Fruit fly (Drosophila melanogaster) whole organism, embryonic: ENCODE data around the gene CG11350.

Experiments used
- B-H1 ChIP-seq: fragments of 200-800 bp; sonication (Bioruptor generic); IDR thresholded peaks from 3 replicates; pipeline ENCODE4 v1.3.6; 2022; ENCODE audit warnings: missing biosample characterization, missing genetic modification characterization
- CG13624 ChIP-seq: fragments of 200-800 bp; sonication (Bioruptor generic); optimal IDR thresholded peaks from 2 replicates; lab custom pipeline; 2016; ENCODE audit warnings: missing biosample characterization, missing genetic modification characterization
- CG2678 ChIP-seq: fragments of 200-800 bp; sonication (Bioruptor generic); optimal IDR thresholded peaks from 3 replicates; lab custom pipeline; 2019; ENCODE audit warnings: missing biosample characterization, mild to moderate bottlenecking, missing genetic modification characterization, moderate library complexity
- CG4707 ChIP-seq: fragments of 200-800 bp; sonication (Bioruptor generic); optimal IDR thresholded peaks from 2 replicates; lab custom pipeline; 2018; ENCODE audit warnings: missing biosample characterization, mild to moderate bottlenecking, missing genetic modification characterization, moderate library complexity
- CG5245 ChIP-seq: fragments of 200-800 bp; sonication (Bioruptor generic); optimal IDR thresholded peaks from 3 replicates; lab custom pipeline; 2016; ENCODE audit warnings: missing biosample characterization, missing genetic modification characterization
- CG8388 ChIP-seq: fragments of 200-800 bp; sonication (Bioruptor generic); optimal IDR thresholded peaks from 2 replicates; lab custom pipeline; 2019; ENCODE audit warnings: missing biosample characterization, mild to moderate bottlenecking, missing genetic modification characterization, moderate library complexity
- Drgx ChIP-seq: fragments of 200-800 bp; sonication (Bioruptor generic); IDR thresholded peaks from 2 replicates; pipeline ENCODE4 v1.3.6; 2022; ENCODE audit warnings: missing biosample characterization, missing genetic modification characterization
- Lhr ChIP-seq: fragments of 200-800 bp; sonication (Bioruptor generic); optimal IDR thresholded peaks from 3 replicates; lab custom pipeline; 2017; ENCODE audit warnings: mild to moderate bottlenecking, missing biosample characterization, missing genetic modification reagents, missing genetic modification characterization
- danr ChIP-seq: fragments of 200-800 bp; sonication (Bioruptor generic); IDR thresholded peaks from 2 replicates; pipeline ENCODE4 v1.3.6; 2022; ENCODE audit warnings: missing biosample characterization, missing genetic modification characterization
- sima ChIP-seq: fragments of 200-800 bp; sonication (Bioruptor generic); optimal IDR thresholded peaks from 2 replicates; lab custom pipeline; 2016; ENCODE audit warnings: missing biosample characterization, missing genetic modification characterization
- wor ChIP-seq: fragments of 200-800 bp; sonication (Bioruptor generic); IDR thresholded peaks from 2 replicates; pipeline ENCODE4 v1.3.6; 2022; ENCODE audit warnings: missing biosample characterization, missing genetic modification characterization

CG11350 gene

DNA sequence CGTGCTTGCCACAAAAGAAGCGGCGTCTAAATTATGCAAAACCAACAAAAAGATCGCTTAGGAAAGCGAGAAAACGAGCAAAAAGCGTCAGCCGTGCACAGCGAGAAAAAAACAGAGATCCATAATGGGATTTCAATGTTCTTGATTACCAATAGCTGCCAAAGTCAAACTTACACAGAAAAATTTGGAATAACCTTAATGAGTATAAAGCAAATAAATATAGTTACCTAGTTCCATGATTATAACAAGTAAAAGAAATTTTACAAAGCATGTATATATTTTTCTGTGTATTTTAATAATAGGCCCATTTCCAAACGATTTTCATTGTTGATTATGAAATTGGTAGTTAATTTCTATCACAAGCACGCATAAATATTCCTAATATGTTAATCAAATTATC lies 51.3 kb downstream of the CG11350 start (continued):
- TF ChIP-seq danr (GFP tag; lab: Robert Waterston, UW) = peak; percentile 10; the same call in 1 of the 2 replicates
- no peak for TF ChIP-seq wor (GFP tag; lab: Robert Waterston, UW)
- no peak for TF ChIP-seq CG4707 (GFP tag; lab: Kevin White, UChicago)
- TF ChIP-seq CG2678 (tag; lab: Kevin White, UChicago) = peak; percentile 70
- no peak for TF ChIP-seq Drgx (GFP tag; lab: Robert Waterston, UW)
- peak; percentile 15; the same call in 1 of the 3 replicates for TF ChIP-seq B-H1 (GFP tag; lab: Robert Waterston, UW)
- TF ChIP-seq CG13624 = no peak
- no peak for TF ChIP-seq Lhr (GFP tag; lab: Kevin White, UChicago)
- TF ChIP-seq CG5245 (GFP tag; lab: Kevin White, UChicago) = peak; percentile 10
- no peak for TF ChIP-seq sima (GFP tag; lab: Kevin White, UChicago)
- TF ChIP-seq CG8388 (GFP tag; lab: Kevin White, UChicago) = peak; percentile 13
